Fruit fly (Drosophila melanogaster) S2 (cell line): Measurements from ENCODE around the gene Sodh2.

Experiments
- CG8478 ChIP-seq: fragments of >200 bp; optimal IDR thresholded peaks from 2 replicates; lab custom pipeline; 2018
- CTCF ChIP-seq, 2 experiments: fragments of >200 bp; optimal IDR thresholded peaks; 2 replicates each; lab custom pipeline; 2018

Gene Sodh2

dm6 chr3R:10859713-10860112, 16.5 kb upstream of the Sodh2 start, which contains the start of gene CG14694:
TSS of gene CG14694 (minus strand) at chr3R:10859813.
- TF ChIP-seq CTCF (optimal IDR thresholded peaks at IDR 0.05; lab: Kevin White, UChicago) (no peak), CG8478 (lab: Kevin White, UChicago) (no peak)

dm6 chr3R:10862773-10863445, 13.3 kb upstream of the Sodh2 start, which contains the start of gene CG6574:
TSS of gene CG6574 (minus strand) at chr3R:10862988.
- no peak for TF ChIP-seq CTCF (optimal IDR thresholded peaks at IDR 0.05; lab: Kevin White, UChicago)
- no peak for TF ChIP-seq CG8478 (lab: Kevin White, UChicago)

dm6 chr3R:10863446-10863819, 12.8 kb upstream of the Sodh2 start:
- TF ChIP-seq CG8478 (lab: Kevin White, UChicago) (no peak), CTCF (optimal IDR thresholded peaks at IDR 0.05; lab: Kevin White, UChicago) (no peak)

- TF ChIP-seq CG8478 (lab: Kevin White, UChicago) = no peak
- TF ChIP-seq CTCF (optimal IDR thresholded peaks at IDR 0.05; lab: Kevin White, UChicago) = no peak
Observed at dm6 chr3R:10863956-10864355, 12.2 kb upstream of the Sodh2 start.

- TF ChIP-seq CTCF (optimal IDR thresholded peaks at IDR 0.05; lab: Kevin White, UChicago) (peak; percentile 42 to 44), CG8478 (lab: Kevin White, UChicago) (no peak)
Observed at dm6 chr3R:10868427-10868962, 7.7 kb upstream of the Sodh2 start, which contains the start of the genes SelR and Tsp86D. TSS of gene SelR (minus strand) at chr3R:10868642. TSS of gene Tsp86D (plus strand) at chr3R:10868708.

dm6 chr3R:10870561-10870960, 5.6 kb upstream of the Sodh2 start:
- TF ChIP-seq CTCF (optimal IDR thresholded peaks at IDR 0.05; lab: Kevin White, UChicago) = no peak
- TF ChIP-seq CG8478 (lab: Kevin White, UChicago) = no peak

- TF ChIP-seq CTCF (optimal IDR thresholded peaks at IDR 0.05; lab: Kevin White, UChicago) = no peak
- no peak for TF ChIP-seq CG8478 (lab: Kevin White, UChicago)
Observed at dm6 chr3R:10872148-10872783, 3.9 kb upstream of the Sodh2 start, which contains the start of gene Fdh. TSS of gene Fdh (minus strand) at chr3R:10872381.

- TF ChIP-seq CTCF (optimal IDR thresholded peaks at IDR 0.05; lab: Kevin White, UChicago) (no peak), CG8478 (lab: Kevin White, UChicago) (no peak)
Observed at dm6 chr3R:10872820-10873219, 3.4 kb upstream of the Sodh2 start, which contains the start of gene CG4596. TSS of gene CG4596 (plus strand) at chr3R:10873038.

- TF ChIP-seq CG8478 (lab: Kevin White, UChicago) (no peak), CTCF (optimal IDR thresholded peaks at IDR 0.05; lab: Kevin White, UChicago) (no peak)
Observed at dm6 chr3R:10877808-10878207, 1.6 kb downstream of the Sodh2 start.

dm6 chr3R:10878628-10879027, 2.4 kb downstream of the Sodh2 start:
- TF ChIP-seq CG8478 (lab: Kevin White, UChicago) (no peak), CTCF (optimal IDR thresholded peaks at IDR 0.05; lab: Kevin White, UChicago) (no peak)

dm6 chr3R:10879219-10879618, 3.0 kb downstream of the Sodh2 start, which contains the start of gene CG14695:
TSS of gene CG14695 (minus strand) at chr3R:10879319.
- TF ChIP-seq CTCF (optimal IDR thresholded peaks at IDR 0.05; lab: Kevin White, UChicago) (no peak), CG8478 (lab: Kevin White, UChicago) (no peak)

dm6 chr3R:10881824-10882559, 5.8 kb downstream of the Sodh2 start, which contains the start of gene Tpc1:
TSS of gene Tpc1 (minus strand) at chr3R:10882188.
- no peak for TF ChIP-seq CG8478 (lab: Kevin White, UChicago)
- TF ChIP-seq CTCF (optimal IDR thresholded peaks at IDR 0.05; lab: Kevin White, UChicago) = no peak

- no peak for TF ChIP-seq CG8478 (lab: Kevin White, UChicago)
- no peak for TF ChIP-seq CTCF (optimal IDR thresholded peaks at IDR 0.05; lab: Kevin White, UChicago)
Observed at dm6 chr3R:10884031-10884677, 8.0 kb downstream of the Sodh2 start.
